Worm (Caenorhabditis elegans) whole organism, L3 larva: ENCODE results near the gene mtm-5.

Experiments
- ama-1 ChIP-seq: fragments of 150-350 bp; optimal IDR thresholded peaks from 2 replicates; lab custom pipeline; 2018
- ceh-82 ChIP-seq: fragments of 150-350 bp; optimal IDR thresholded peaks from 2 replicates; lab custom pipeline; 2014; ENCODE audit warnings: missing biosample characterization, missing genetic modification characterization
- daf-12 ChIP-seq: fragments of 150-350 bp; optimal IDR thresholded peaks from 2 replicates; lab custom pipeline; 2014; ENCODE audit warnings: missing biosample characterization, missing genetic modification reagents, missing genetic modification characterization
- jun-1 ChIP-seq: fragments of 150-350 bp; optimal IDR thresholded peaks from 2 replicates; lab custom pipeline; 2014; ENCODE audit warnings: missing biosample characterization, missing genetic modification reagents, missing genetic modification characterization
- lin-15B ChIP-seq: fragments of 150-350 bp; optimal IDR thresholded peaks from 2 replicates; lab custom pipeline; 2014; ENCODE audit warnings: missing biosample characterization, missing genetic modification characterization
- nhr-11 ChIP-seq: fragments of 150-350 bp; optimal IDR thresholded peaks from 2 replicates; lab custom pipeline; 2014; ENCODE audit warnings: missing biosample characterization, missing genetic modification characterization
- nhr-12 ChIP-seq: fragments of 150-350 bp; optimal IDR thresholded peaks from 2 replicates; lab custom pipeline; 2014; ENCODE audit warnings: missing biosample characterization, missing genetic modification characterization
- nhr-237 ChIP-seq: fragments of 150-350 bp; optimal IDR thresholded peaks from 2 replicates; lab custom pipeline; 2014; ENCODE audit warnings: missing biosample characterization, missing genetic modification characterization
- pha-4 ChIP-seq: fragments of 150-350 bp; optimal IDR thresholded peaks from 2 replicates; lab custom pipeline; 2014; ENCODE audit warnings: missing biosample characterization, missing genetic modification reagents, missing genetic modification characterization
- pqm-1 ChIP-seq: fragments of 150-350 bp; optimal IDR thresholded peaks from 2 replicates; lab custom pipeline; 2017; ENCODE audit warnings: missing biosample characterization, missing genetic modification characterization, inconsistent platforms
- skn-1 ChIP-seq: fragments of 150-350 bp; optimal IDR thresholded peaks from 2 replicates; lab custom pipeline; 2014; ENCODE audit warnings: missing biosample characterization, missing genetic modification characterization
- snpc-4 ChIP-seq: fragments of 150-350 bp; optimal IDR thresholded peaks from 2 replicates; lab custom pipeline; 2014; ENCODE audit warnings: missing biosample characterization, missing genetic modification characterization
- tbx-2 ChIP-seq: sonication (generic microtip); optimal IDR thresholded peaks from 2 replicates; lab custom pipeline; 2016; ENCODE audit warnings: mild to moderate bottlenecking, missing genetic modification characterization, missing compliant biosample characterization

DNA sequence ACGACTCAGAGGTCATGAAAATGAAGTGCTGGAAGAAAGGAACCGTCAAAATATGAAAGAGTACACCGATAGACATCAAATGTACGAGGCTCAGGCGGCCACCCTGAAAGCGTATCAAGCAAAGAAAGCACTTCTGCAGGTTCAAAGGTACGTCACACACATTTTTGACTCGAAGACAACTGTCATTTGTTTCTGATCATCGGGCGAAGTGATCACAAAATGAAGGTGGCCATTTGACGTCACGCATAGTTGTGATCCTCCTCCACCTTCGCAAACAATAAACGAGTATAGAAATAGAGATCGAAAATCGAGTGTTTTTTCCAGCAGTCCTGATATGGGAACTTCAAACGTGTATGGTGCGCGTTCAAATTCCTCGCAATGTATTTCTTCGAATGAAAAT lies 44.0 kb downstream of the mtm-5 start:
- TF ChIP-seq daf-12 (tag; lab: Kevin White, UChicago): no peak
- TF ChIP-seq lin-15B (tag; lab: Kevin White, UChicago): no peak
- no peak for TF ChIP-seq pha-4 (tag; lab: Kevin White, UChicago)
- TF ChIP-seq snpc-4 (tag; lab: Kevin White, UChicago): no peak
- TF ChIP-seq ceh-82 (tag; lab: Kevin White, UChicago): no peak
- no peak for TF ChIP-seq nhr-12
- TF ChIP-seq ama-1: no peak
- no peak for TF ChIP-seq nhr-11 (tag; lab: Kevin White, UChicago)
- no peak for TF ChIP-seq skn-1 (tag; lab: Kevin White, UChicago)
- no peak for TF ChIP-seq pqm-1 (tag; lab: Kevin White, UChicago)
- TF ChIP-seq tbx-2 (tag; lab: Kevin White, UChicago): no peak
- no peak for TF ChIP-seq nhr-237 (tag; lab: Kevin White, UChicago)
- no peak for TF ChIP-seq jun-1 (tag; lab: Kevin White, UChicago)
